Worm (Caenorhabditis elegans) whole organism, L4 larva: ENCODE measurements around the gene Y39B6A.69.

Experiments used
- Y48G9A.11 ChIP-seq: fragments of 200-800 bp; sonication (Bioruptor generic); IDR thresholded peaks from 2 replicates; pipeline ENCODE4 v1.3.6; 2022; ENCODE audit warnings: missing genetic modification reagents, missing genetic modification characterization, missing compliant biosample characterization
- mxl-2 ChIP-seq: fragments of 200-800 bp; sonication (Bioruptor generic); conservative IDR thresholded peaks from 2 replicates; pipeline ENCODE4 v1.3.6; 2022; ENCODE audit warnings: missing genetic modification reagents, missing genetic modification characterization, missing compliant biosample characterization
- unc-62 ChIP-seq, 3 experiments: fragments of 150-350 bp in 1 of 3; sonication (generic microtip); optimal IDR thresholded peaks in 2 of 3; peaks in 1 of 3; 1 replicate in 1 of 3; 2 replicates in 2 of 3; lab custom pipeline; 2014 to 2017; ENCODE audit warnings: missing biosample characterization in 3 of 3, missing genetic modification characterization in 3 of 3, missing genetic modification reagents in 3 of 3, missing genotype in 1 of 3

DNA sequence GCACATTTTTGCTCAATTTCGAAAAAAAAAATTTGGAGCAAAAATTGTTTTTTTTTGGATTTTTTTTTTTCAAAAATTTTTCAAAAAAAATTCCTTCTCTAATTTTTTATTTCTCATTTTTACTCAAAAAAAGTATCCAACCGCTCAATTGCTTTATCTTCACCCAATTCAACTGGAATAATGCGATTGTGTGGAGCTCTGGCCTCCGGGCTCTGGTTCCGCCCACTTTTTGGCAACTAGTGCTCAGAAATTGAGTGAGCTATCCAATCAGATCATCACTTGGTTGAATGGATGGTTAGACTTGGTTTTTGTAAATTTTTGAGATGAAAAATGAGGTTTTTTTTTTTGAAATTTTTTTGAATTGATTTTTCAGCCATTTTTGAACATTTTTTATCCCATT is 26.7 kb upstream of the Y39B6A.69 start:
- TF ChIP-seq unc-62 (GFP tag; optimal IDR thresholded peaks at IDR 0.05 in 1 of 2; lab: Kevin White, UChicago) (no peak), unc-62 (tag; optimal IDR thresholded peaks at IDR 0.05; lab: Kevin White, UChicago) (no peak), mxl-2 (GFP tag; lab: Robert Waterston, UW) (no peak), Y48G9A.11 (no peak)
